Worm (Caenorhabditis elegans): ENCODE results near the gene end-3.

- TF ChIP-seq nhr-20 (tag; optimal IDR thresholded peaks at IDR 0.05) (no peak), blmp-1 (tag; optimal IDR thresholded peaks at IDR 0.05) (no peak), lin-39 (tag; optimal IDR thresholded peaks at IDR 0.05) (no peak), elt-3 (tag; optimal IDR thresholded peaks at IDR 0.05) (no peak), rnt-1 (tag; optimal IDR thresholded peaks at IDR 0.05) (no peak), unc-130 (tag; optimal IDR thresholded peaks at IDR 0.05) (no peak), hpl-2 (GFP tag; optimal IDR thresholded peaks at IDR 0.05) (no peak)
These were observed 49.9 kb downstream of the end-3 start, which contains the start of gene D1086.21 for ce11 chrV:14064422-14064821.
